Worm (Caenorhabditis elegans): ENCODE measurements around the gene F10C2.3.

ce11 chrV:12039755-12040154 lies 19.6 kb downstream of the F10C2.3 start:
- no peak for TF ChIP-seq bed-2 (GFP tag; IDR thresholded peaks at IDR 0.05)
- no peak for TF ChIP-seq Y53G8AR.9 (GFP tag; conservative IDR thresholded peaks at IDR 0.05)
- TF ChIP-seq nhr-90 (tag; optimal IDR thresholded peaks at IDR 0.05), result no peak
- no peak for TF ChIP-seq ceh-27 (GFP tag; optimal IDR thresholded peaks at IDR 0.05)
- no peak for TF ChIP-seq nfya-1 (tag; optimal IDR thresholded peaks at IDR 0.05; ENCODE audit: borderline replicate concordance, insufficient read depth)
- no peak for TF ChIP-seq ceh-79 (tag; optimal IDR thresholded peaks at IDR 0.05)
- no peak for TF ChIP-seq B0019.2 (GFP tag; conservative IDR thresholded peaks at IDR 0.05)
- TF ChIP-seq unc-130 (GFP tag; optimal IDR thresholded peaks at IDR 0.05), result no peak
- no peak for TF ChIP-seq chd-7 (tag; optimal IDR thresholded peaks at IDR 0.05)
- no peak for TF ChIP-seq K12H6.12 (tag; optimal IDR thresholded peaks at IDR 0.05)
- no peak for TF ChIP-seq lin-35 (GFP tag; optimal IDR thresholded peaks at IDR 0.05)
- TF ChIP-seq snpc-4 (GFP tag; optimal IDR thresholded peaks at IDR 0.05), result no peak
- no peak for TF ChIP-seq snpc-4 (tag; optimal IDR thresholded peaks at IDR 0.05)

Measured in whole organism, young adult.